Fruit fly (Drosophila melanogaster): ENCODE results near the gene CG11555.

- TF ChIP-seq rn (GFP tag; IDR thresholded peaks at IDR 0.05) (no peak), Pif1B (GFP tag; optimal IDR thresholded peaks at IDR 0.05) (no peak), CG15710 (tag; optimal IDR thresholded peaks at IDR 0.05) (no peak), CG17806 (tag; optimal IDR thresholded peaks at IDR 0.05) (no peak), EcR (GFP tag; optimal IDR thresholded peaks at IDR 0.05) (no peak), CG34367 (tag; optimal IDR thresholded peaks at IDR 0.05) (no peak), fd96Ca (GFP tag; IDR thresholded peaks at IDR 0.05) (no peak), CG8159 (tag; optimal IDR thresholded peaks at IDR 0.05) (no peak)
Measured at dm6 chr2L:241415-241814, 32.2 kb upstream of the CG11555 start.

All from whole organism, pupa.